Worm (Caenorhabditis elegans) whole organism, L1 larva: Measurements from ENCODE around the gene T05A7.6.
"Not testable (repeated sequence)": the region's sequence is repeated elsewhere in the genome, so short reads cannot be mapped to it uniquely, and the experiment has no call there.

Experiments used
- ama-1 ChIP-seq: fragments of 150-350 bp; optimal IDR thresholded peaks from 2 replicates; lab custom pipeline; 2014
- nhr-47 ChIP-seq: sonication (generic microtip); optimal IDR thresholded peaks from 2 replicates; lab custom pipeline; 2016; ENCODE audit warnings: mild to moderate bottlenecking, missing genetic modification characterization, moderate library complexity, missing compliant biosample characterization
- sptf-1 ChIP-seq: fragments of 150-350 bp; optimal IDR thresholded peaks from 2 replicates; lab custom pipeline; 2014; ENCODE audit warnings: missing biosample characterization, missing genetic modification characterization

ce11 chrII:4701482-4702119, 30.0 kb upstream of the T05A7.6 start, which contains the start of gene unc-85:
- peak; percentile 82 for TF ChIP-seq nhr-47 (tag; lab: Kevin White, UChicago)
- not testable (repeated sequence) for TF ChIP-seq sptf-1 (tag; lab: Kevin White, UChicago); ama-1 (lab: Kevin White, UChicago)
